2 fruit fly cellular contexts compared by ENCODE assay signal in the genomic region with DNA sequence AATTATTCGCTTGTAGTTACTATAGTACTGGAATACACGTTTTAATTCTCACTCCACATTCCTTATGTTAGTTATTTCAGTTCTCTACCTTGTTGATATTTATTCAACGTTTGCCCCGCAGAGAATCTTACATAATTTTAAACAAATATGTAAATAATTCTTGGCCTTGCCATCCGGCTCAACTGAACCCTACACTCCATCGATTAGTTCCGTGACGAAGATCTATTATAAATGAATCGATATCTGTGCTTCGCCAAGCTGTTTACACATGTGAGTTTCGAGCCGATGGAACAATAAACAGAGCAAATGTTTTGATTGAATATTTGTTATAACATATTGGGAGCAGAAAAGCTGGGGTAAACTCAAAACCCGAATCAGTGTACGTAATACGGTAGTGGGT.
TF ChIP-seq lines count a peak whose summit lies in the region.

No protein-coding gene starts in this region.

- no peak for TF ChIP-seq CTCF in whole organism, embryonic (GFP tag; optimal IDR thresholded peaks at IDR 0.05; lab: Kevin White, UChicago)

TF ChIP-seq in whole organism, embryonic, 481 proteins besides CTCF, POLR2A, EP300 and RAD21 (continues in another document):
- no peak for TF ChIP-seq sima (GFP tag; optimal IDR thresholded peaks at IDR 0.05; lab: Kevin White, UChicago)
- TF ChIP-seq Kr (GFP tag; optimal IDR thresholded peaks at IDR 0.05; lab: Kevin White, UChicago): no peak
- TF ChIP-seq CG3995 (GFP tag; optimal IDR thresholded peaks at IDR 0.05; lab: Kevin White, UChicago): no peak
- peak; percentile 41; the same call in 1 of the 2 replicates for TF ChIP-seq CG14014 (GFP tag; IDR thresholded peaks at IDR 0.05; lab: Robert Waterston, UW)
- no peak for TF ChIP-seq CrebB (tag; optimal IDR thresholded peaks at IDR 0.05; lab: Kevin White, UChicago)
- peak; percentile 47 for TF ChIP-seq nau (GFP tag; optimal IDR thresholded peaks at IDR 0.05; lab: Kevin White, UChicago)
- 0 out of 2 replicates have a peak, but pooled peaks have one; percentile 8 for TF ChIP-seq CG7372 (GFP tag; IDR thresholded peaks at IDR 0.05; lab: Robert Waterston, UW)
- no peak for TF ChIP-seq p53 (GFP tag; optimal IDR thresholded peaks at IDR 0.05; lab: Kevin White, UChicago)
- TF ChIP-seq CG34422 (GFP tag; IDR thresholded peaks at IDR 0.05; lab: Robert Waterston, UW): no peak
- TF ChIP-seq CG12071 (GFP tag; optimal IDR thresholded peaks at IDR 0.05; lab: Kevin White, UChicago): peak; percentile 62
- TF ChIP-seq cas (GFP tag; IDR thresholded peaks at IDR 0.05; lab: Robert Waterston, UW): no peak
- TF ChIP-seq CG15601 (tag; optimal IDR thresholded peaks at IDR 0.05; lab: Kevin White, UChicago): no peak
- TF ChIP-seq Blimp-1 (GFP tag; optimal IDR thresholded peaks at IDR 0.05; lab: Kevin White, UChicago): peak; percentile 10
- TF ChIP-seq Neu2 (GFP tag; optimal IDR thresholded peaks at IDR 0.05; lab: Kevin White, UChicago; ENCODE audit: borderline replicate concordance): no peak
- no peak for TF ChIP-seq CG9727 (GFP tag; optimal IDR thresholded peaks at IDR 0.05; lab: Kevin White, UChicago)
- TF ChIP-seq CG8924 (tag; optimal IDR thresholded peaks at IDR 0.05; lab: Kevin White, UChicago): no peak
- no peak for TF ChIP-seq CG17385 (GFP tag; optimal IDR thresholded peaks at IDR 0.05; lab: Kevin White, UChicago)
- no peak for TF ChIP-seq CG14860 (GFP tag; IDR thresholded peaks at IDR 0.05; lab: Robert Waterston, UW; ENCODE audit: partially characterized antibody)
- TF ChIP-seq ttk (GFP tag; IDR thresholded peaks at IDR 0.05; lab: Robert Waterston, UW): no peak
- peak; percentile 14 for TF ChIP-seq CG4328 (GFP tag; optimal IDR thresholded peaks at IDR 0.05; lab: Kevin White, UChicago)
- TF ChIP-seq usp (GFP tag; optimal IDR thresholded peaks at IDR 0.05; lab: Kevin White, UChicago): no peak
- no peak for TF ChIP-seq CG4404 (GFP tag; IDR thresholded peaks at IDR 0.05; lab: Robert Waterston, UW)
- no peak for TF ChIP-seq jumu (GFP tag; optimal IDR thresholded peaks at IDR 0.05; lab: Kevin White, UChicago)
- TF ChIP-seq Asciz (GFP tag; optimal IDR thresholded peaks at IDR 0.05; lab: Kevin White, UChicago): peak; percentile 43
- TF ChIP-seq CG17802 (tag; optimal IDR thresholded peaks at IDR 0.05; lab: Kevin White, UChicago): no peak
- TF ChIP-seq CG17912 (GFP tag; optimal IDR thresholded peaks at IDR 0.05; lab: Kevin White, UChicago): no peak
- TF ChIP-seq oc (tag; optimal IDR thresholded peaks at IDR 0.05; lab: Kevin White, UChicago): no peak
- no peak for TF ChIP-seq tio (GFP tag; optimal IDR thresholded peaks at IDR 0.05; lab: Kevin White, UChicago)
- TF ChIP-seq CG2202 (tag; optimal IDR thresholded peaks at IDR 0.05; lab: Kevin White, UChicago): no peak
- no peak for TF ChIP-seq nerfin-2 (GFP tag; IDR thresholded peaks at IDR 0.05; lab: Robert Waterston, UW; ENCODE audit: partially characterized antibody)
- TF ChIP-seq peb (GFP tag; IDR thresholded peaks at IDR 0.05; lab: Robert Waterston, UW): no peak
- TF ChIP-seq Hr39 (optimal IDR thresholded peaks at IDR 0.05; lab: Kevin White, UChicago): no peak
- no peak for TF ChIP-seq Dp (GFP tag; optimal IDR thresholded peaks at IDR 0.05; lab: Kevin White, UChicago)
- no peak for TF ChIP-seq Gug (GFP tag; IDR thresholded peaks at IDR 0.05; lab: Robert Waterston, UW)
- no peak for TF ChIP-seq ems (GFP tag; optimal IDR thresholded peaks at IDR 0.05; lab: Kevin White, UChicago)
- no peak for TF ChIP-seq CG4424 (GFP tag; optimal IDR thresholded peaks at IDR 0.05; lab: Kevin White, UChicago)
- no peak for TF ChIP-seq lilli (GFP tag; optimal IDR thresholded peaks at IDR 0.05; lab: Kevin White, UChicago)
- TF ChIP-seq otp (GFP tag; IDR thresholded peaks at IDR 0.05; lab: Robert Waterston, UW): no peak
- no peak for TF ChIP-seq CG10959 (GFP tag; IDR thresholded peaks at IDR 0.05; lab: Robert Waterston, UW)
- no peak for TF ChIP-seq Dad (GFP tag; optimal IDR thresholded peaks at IDR 0.05; lab: Kevin White, UChicago)
- peak; percentile 54 for TF ChIP-seq CG11696 (GFP tag; IDR thresholded peaks at IDR 0.05; lab: Robert Waterston, UW)
- no peak for TF ChIP-seq Usf (GFP tag; optimal IDR thresholded peaks at IDR 0.05; lab: Kevin White, UChicago)
- peak; percentile 41; the same call in 1 of the 2 replicates for TF ChIP-seq E2f1 (GFP tag; IDR thresholded peaks at IDR 0.05; lab: Robert Waterston, UW)
- peak; percentile 61; the same call in 2 of the 3 replicates for TF ChIP-seq CG11695 (GFP tag; IDR thresholded peaks at IDR 0.05; lab: Robert Waterston, UW)

TF ChIP-seq in whole organism, prepupa, 60 proteins besides CTCF, POLR2A, EP300 and RAD21:
- TF ChIP-seq CG6792 (GFP tag; optimal IDR thresholded peaks at IDR 0.05; lab: Kevin White, UChicago): no peak
- peak; percentile 79 for TF ChIP-seq fkh (GFP tag; optimal IDR thresholded peaks at IDR 0.05; lab: Kevin White, UChicago)
- no peak for TF ChIP-seq Met (GFP tag; optimal IDR thresholded peaks at IDR 0.05; lab: Kevin White, UChicago)
- no peak for TF ChIP-seq fd59A (GFP tag; optimal IDR thresholded peaks at IDR 0.05; lab: Kevin White, UChicago)
- no peak for TF ChIP-seq CG8119 (GFP tag; IDR thresholded peaks at IDR 0.05; lab: Robert Waterston, UW)
TF ChIP-seq in whole organism, prepupa: peak in this region for 1.
